Worm (Caenorhabditis elegans): ENCODE measurements around the gene M02A10.1.
A peak's percentile ranks its signal among the peaks of the same experiment; 100 is the strongest.

M02A10.1 gene

ce11 chrX:696253-696652 lies 10.3 kb upstream of the M02A10.1 start:
- TF ChIP-seq egl-27 (tag; optimal IDR thresholded peaks at IDR 0.05) (no peak), unc-39 (tag; optimal IDR thresholded peaks at IDR 0.05) (no peak), lin-39 (tag; optimal IDR thresholded peaks at IDR 0.05) (no peak), ZK546.5 (tag; optimal IDR thresholded peaks at IDR 0.05) (no peak), ceh-82 (tag; optimal IDR thresholded peaks at IDR 0.05) (no peak), nfya-1 (tag; optimal IDR thresholded peaks at IDR 0.05; ENCODE audit: insufficient read depth) (no peak), elt-2 (tag; optimal IDR thresholded peaks at IDR 0.05) (no peak), unc-62 (GFP tag; optimal IDR thresholded peaks at IDR 0.05) (no peak), nhr-23 (tag; optimal IDR thresholded peaks at IDR 0.05) (no peak)

- TF ChIP-seq nfya-1 (tag; optimal IDR thresholded peaks at IDR 0.05; ENCODE audit: insufficient read depth) (no peak), unc-62 (GFP tag; optimal IDR thresholded peaks at IDR 0.05) (no peak)
Observed at ce11 chrX:714398-714797, 7.8 kb downstream of the M02A10.1 start, which contains the start of gene irk-2. Gene irk-2, minus strand, starts transcription at chrX:714498.

ce11 chrX:725868-726267 lies 19.3 kb downstream of the M02A10.1 start, which contains the start of gene sli-1:
Gene sli-1, minus strand, starts transcription at chrX:725968.
- TF ChIP-seq nfya-1 (tag; optimal IDR thresholded peaks at IDR 0.05; ENCODE audit: insufficient read depth) (no peak), ceh-28 (tag; optimal IDR thresholded peaks at IDR 0.05) (no peak), fkh-10 (GFP tag; optimal IDR thresholded peaks at IDR 0.05) (no peak), snpc-4 (tag; optimal IDR thresholded peaks at IDR 0.05) (no peak), lsy-12 (tag; optimal IDR thresholded peaks at IDR 0.05) (no peak), unc-39 (tag; optimal IDR thresholded peaks at IDR 0.05) (no peak), nhr-237 (tag; optimal IDR thresholded peaks at IDR 0.05) (no peak), fos-1 (tag; optimal IDR thresholded peaks at IDR 0.05) (no peak), elt-1 (tag; optimal IDR thresholded peaks at IDR 0.05) (no peak), mdl-1 (tag; optimal IDR thresholded peaks at IDR 0.05) (no peak), nhr-77 (tag; optimal IDR thresholded peaks at IDR 0.05) (no peak), ceh-16 (tag; optimal IDR thresholded peaks at IDR 0.05) (no peak)

- TF ChIP-seq nfya-1 (tag; optimal IDR thresholded peaks at IDR 0.05; ENCODE audit: insufficient read depth) (peak; percentile 5), sea-2 (GFP tag; optimal IDR thresholded peaks at IDR 0.05) (no peak)
Observed at ce11 chrX:726295-726694, 19.7 kb downstream of the M02A10.1 start.

- TF ChIP-seq egl-5 (tag; optimal IDR thresholded peaks at IDR 0.05) = no peak
- no peak for TF ChIP-seq daf-12 (tag; optimal IDR thresholded peaks at IDR 0.05)
- no peak for TF ChIP-seq lin-39 (tag; optimal IDR thresholded peaks at IDR 0.05)
- TF ChIP-seq ceh-82 (tag; optimal IDR thresholded peaks at IDR 0.05) = no peak
- TF ChIP-seq nhr-76 (tag; optimal IDR thresholded peaks at IDR 0.05) = no peak
- peak; percentile 26 for TF ChIP-seq snpc-4 (tag; optimal IDR thresholded peaks at IDR 0.05)
- peak; percentile 21 for TF ChIP-seq nhr-43 (tag; optimal IDR thresholded peaks at IDR 0.05; ENCODE audit: poor library complexity, severe bottlenecking)
- no peak for TF ChIP-seq mdl-1 (tag; optimal IDR thresholded peaks at IDR 0.05)
- TF ChIP-seq zag-1 (tag; optimal IDR thresholded peaks at IDR 0.05) = no peak
- no peak for TF ChIP-seq sea-2 (GFP tag; optimal IDR thresholded peaks at IDR 0.05)
- no peak for TF ChIP-seq ceh-9 (tag; optimal IDR thresholded peaks at IDR 0.05)
- TF ChIP-seq skn-1 (tag; optimal IDR thresholded peaks at IDR 0.05) = no peak
- peak; percentile 47 for TF ChIP-seq tbx-2 (tag; optimal IDR thresholded peaks at IDR 0.05)
- TF ChIP-seq elt-1 (tag; optimal IDR thresholded peaks at IDR 0.05) = no peak
- no peak for TF ChIP-seq ZK546.5 (tag; optimal IDR thresholded peaks at IDR 0.05)
- peak; percentile 39 for TF ChIP-seq lin-15B (tag; optimal IDR thresholded peaks at IDR 0.05)
- TF ChIP-seq egl-27 (tag; optimal IDR thresholded peaks at IDR 0.05) = peak; percentile 43
- no peak for TF ChIP-seq nhr-28 (tag; optimal IDR thresholded peaks at IDR 0.05)
- peak; percentile 66 for TF ChIP-seq nhr-23 (tag; optimal IDR thresholded peaks at IDR 0.05)
- TF ChIP-seq pqm-1 (tag; optimal IDR thresholded peaks at IDR 0.05) = peak; percentile 50
- no peak for TF ChIP-seq aly-2 (tag; optimal IDR thresholded peaks at IDR 0.05)
- TF ChIP-seq eor-1 (tag; optimal IDR thresholded peaks at IDR 0.05) = no peak
- no peak for TF ChIP-seq ceh-16 (tag; optimal IDR thresholded peaks at IDR 0.05)
- TF ChIP-seq jun-1 (tag; optimal IDR thresholded peaks at IDR 0.05) = peak; percentile 90
- TF ChIP-seq fkh-2 (tag; optimal IDR thresholded peaks at IDR 0.05) = no peak
- no peak for TF ChIP-seq nhr-11 (tag; optimal IDR thresholded peaks at IDR 0.05)
- peak; percentile 93 for TF ChIP-seq fos-1 (tag; optimal IDR thresholded peaks at IDR 0.05)
- peak; percentile 79 for TF ChIP-seq nfya-1 (tag; optimal IDR thresholded peaks at IDR 0.05; ENCODE audit: insufficient read depth)
- TF ChIP-seq ama-1 (optimal IDR thresholded peaks at IDR 0.05) = no peak
- TF ChIP-seq R02D3.7 (tag; optimal IDR thresholded peaks at IDR 0.05) = no peak
- TF ChIP-seq nhr-77 (tag; optimal IDR thresholded peaks at IDR 0.05) = no peak
- TF ChIP-seq elt-2 (tag; optimal IDR thresholded peaks at IDR 0.05) = peak; percentile 65
- TF ChIP-seq nhr-67 (tag; optimal IDR thresholded peaks at IDR 0.05) = no peak
- no peak for TF ChIP-seq mml-1 (tag; optimal IDR thresholded peaks at IDR 0.05)
- peak; percentile 84 for TF ChIP-seq nhr-25 (tag; optimal IDR thresholded peaks at IDR 0.05)
- no peak for TF ChIP-seq elt-3 (tag; optimal IDR thresholded peaks at IDR 0.05)
- peak; percentile 51 for TF ChIP-seq lsy-12 (tag; optimal IDR thresholded peaks at IDR 0.05)
- no peak for TF ChIP-seq fkh-10 (GFP tag; optimal IDR thresholded peaks at IDR 0.05)
- TF ChIP-seq nhr-237 (tag; optimal IDR thresholded peaks at IDR 0.05) = no peak
- no peak for TF ChIP-seq ztf-11 (tag; optimal IDR thresholded peaks at IDR 0.05)
Observed at ce11 chrX:727737-728136, 21.1 kb downstream of the M02A10.1 start.
